Worm (Caenorhabditis elegans) whole organism, L2 larva: ENCODE measurements around the gene K08H2.7.
A peak's percentile ranks its signal among the peaks of the same experiment; 100 is the strongest.

Experiments
- C34F6.9 ChIP-seq: fragments of 150-350 bp; optimal IDR thresholded peaks from 2 replicates; lab custom pipeline; 2014; ENCODE audit warnings: missing biosample characterization, missing genetic modification characterization
- F13H6.1 ChIP-seq: sonication (generic microtip); optimal IDR thresholded peaks from 2 replicates; lab custom pipeline; 2016; ENCODE audit warnings: missing genetic modification characterization, missing compliant biosample characterization
- R02D3.7 ChIP-seq: fragments of 150-350 bp; optimal IDR thresholded peaks from 2 replicates; lab custom pipeline; 2014; ENCODE audit warnings: missing biosample characterization, missing genetic modification characterization
- Y55F3AM.14 ChIP-seq: fragments of 200-800 bp; sonication (Bioruptor generic); optimal IDR thresholded peaks from 2 replicates; lab custom pipeline; 2018; ENCODE audit warnings: mild to moderate bottlenecking, missing genetic modification characterization, missing compliant biosample characterization
- ZK546.5 ChIP-seq: sonication (generic microtip); optimal IDR thresholded peaks from 2 replicates; lab custom pipeline; 2017; ENCODE audit warnings: missing biosample characterization, missing genetic modification characterization
- aly-2 ChIP-seq: fragments of 150-350 bp; optimal IDR thresholded peaks from 2 replicates; lab custom pipeline; 2014; ENCODE audit warnings: missing biosample characterization, missing genetic modification characterization
- ama-1 ChIP-seq: fragments of 150-350 bp; optimal IDR thresholded peaks from 2 replicates; lab custom pipeline; 2018; ENCODE audit warnings: inconsistent platforms
- blmp-1 ChIP-seq: sonication (generic microtip); optimal IDR thresholded peaks from 2 replicates; lab custom pipeline; 2017; ENCODE audit warnings: missing genetic modification characterization, mild to moderate bottlenecking, missing compliant biosample characterization, antibody characterized with exemption, moderate library complexity; ENCODE audit not compliant: insufficient read depth
- ceh-16 ChIP-seq: fragments of 150-350 bp; optimal IDR thresholded peaks from 2 replicates; lab custom pipeline; 2014; ENCODE audit warnings: missing biosample characterization, missing genetic modification characterization
- ceh-82 ChIP-seq: fragments of 150-350 bp; optimal IDR thresholded peaks from 2 replicates; lab custom pipeline; 2014; ENCODE audit warnings: missing biosample characterization, missing genetic modification characterization
- crh-2 ChIP-seq: sonication (generic microtip); optimal IDR thresholded peaks from 2 replicates; lab custom pipeline; 2017; ENCODE audit warnings: missing biosample characterization, missing genetic modification characterization
- egl-27 ChIP-seq: sonication (generic microtip); optimal IDR thresholded peaks from 3 replicates; lab custom pipeline; 2017; ENCODE audit warnings: missing biosample characterization, missing genetic modification reagents, missing genetic modification characterization
- fos-1 ChIP-seq: fragments of 150-350 bp; optimal IDR thresholded peaks from 2 replicates; lab custom pipeline; 2014; ENCODE audit warnings: missing biosample characterization, missing genetic modification characterization
- gmeb-1 ChIP-seq: fragments of 150-350 bp; optimal IDR thresholded peaks from 2 replicates; lab custom pipeline; 2014; ENCODE audit warnings: missing biosample characterization, missing genetic modification characterization
- lin-11 ChIP-seq: fragments of 150-350 bp; sonication (generic microtip); optimal IDR thresholded peaks from 2 replicates; lab custom pipeline; 2014; ENCODE audit warnings: missing biosample characterization, missing genetic modification characterization, inconsistent platforms, mixed read lengths
- lin-39 ChIP-seq: fragments of 150-350 bp; optimal IDR thresholded peaks from 2 replicates; lab custom pipeline; 2014; ENCODE audit warnings: missing biosample characterization, missing genetic modification reagents, missing genetic modification characterization
- mbf-1 ChIP-seq: sonication (generic microtip); optimal IDR thresholded peaks from 2 replicates; lab custom pipeline; 2017; ENCODE audit warnings: missing biosample characterization, missing genetic modification characterization
- mdl-1 ChIP-seq, 2 experiments: fragments of 150-350 bp in 1 of 2; sonication (generic microtip) in 1 of 2; optimal IDR thresholded peaks; 2 replicates each; lab custom pipeline; 2017; ENCODE audit warnings: missing biosample characterization in 2 of 2, missing genetic modification characterization in 2 of 2
- nhr-10 ChIP-seq: sonication (generic microtip); optimal IDR thresholded peaks from 2 replicates; lab custom pipeline; 2017; ENCODE audit warnings: missing biosample characterization, missing genetic modification characterization
- nhr-12 ChIP-seq: fragments of 150-350 bp; optimal IDR thresholded peaks from 2 replicates; lab custom pipeline; 2014; ENCODE audit warnings: missing biosample characterization, missing genetic modification characterization
- nhr-129 ChIP-seq: fragments of 150-350 bp; optimal IDR thresholded peaks from 2 replicates; lab custom pipeline; 2014; ENCODE audit warnings: missing biosample characterization, missing genetic modification characterization
- nhr-21 ChIP-seq: fragments of 150-350 bp; optimal IDR thresholded peaks from 2 replicates; lab custom pipeline; 2014; ENCODE audit warnings: missing biosample characterization, missing genetic modification characterization
- nhr-237 ChIP-seq: fragments of 150-350 bp; optimal IDR thresholded peaks from 2 replicates; lab custom pipeline; 2014; ENCODE audit warnings: missing biosample characterization, missing genetic modification characterization
- nhr-25 ChIP-seq: fragments of 150-350 bp; sonication (generic microtip); optimal IDR thresholded peaks from 3 replicates; lab custom pipeline; 2014; ENCODE audit warnings: missing biosample characterization, missing genetic modification characterization
- peb-1 ChIP-seq: fragments of 150-350 bp; optimal IDR thresholded peaks from 2 replicates; lab custom pipeline; 2014; ENCODE audit warnings: missing biosample characterization, missing genetic modification characterization
- sem-4 ChIP-seq: fragments of 150-350 bp; optimal IDR thresholded peaks from 2 replicates; lab custom pipeline; 2014; ENCODE audit warnings: missing biosample characterization, missing genetic modification reagents, missing genetic modification characterization
- sma-3 ChIP-seq: sonication (generic microtip); optimal IDR thresholded peaks from 2 replicates; lab custom pipeline; 2016; ENCODE audit warnings: missing genetic modification reagents, missing genetic modification characterization, missing compliant biosample characterization
- sma-9 ChIP-seq, 2 experiments: fragments of 150-350 bp in 1 of 2; sonication (generic microtip) in 1 of 2; optimal IDR thresholded peaks; 2 replicates each; lab custom pipeline; 2014 to 2016; ENCODE audit warnings: missing genetic modification characterization in 2 of 2, mild to moderate bottlenecking in 1 of 2, missing biosample characterization in 1 of 2, missing compliant biosample characterization in 1 of 2, missing genetic modification reagents in 1 of 2, moderate library complexity in 1 of 2
- unc-62 ChIP-seq: fragments of 150-350 bp; optimal IDR thresholded peaks from 2 replicates; lab custom pipeline; 2014; ENCODE audit warnings: missing biosample characterization, missing genetic modification reagents, missing genetic modification characterization
- zag-1 ChIP-seq: fragments of 150-350 bp; optimal IDR thresholded peaks from 2 replicates; lab custom pipeline; 2014; ENCODE audit warnings: missing biosample characterization, missing genetic modification characterization
- ztf-4 ChIP-seq: fragments of 150-350 bp; optimal IDR thresholded peaks from 2 replicates; lab custom pipeline; 2014; ENCODE audit warnings: missing biosample characterization, missing genetic modification characterization

Gene K08H2.7

DNA sequence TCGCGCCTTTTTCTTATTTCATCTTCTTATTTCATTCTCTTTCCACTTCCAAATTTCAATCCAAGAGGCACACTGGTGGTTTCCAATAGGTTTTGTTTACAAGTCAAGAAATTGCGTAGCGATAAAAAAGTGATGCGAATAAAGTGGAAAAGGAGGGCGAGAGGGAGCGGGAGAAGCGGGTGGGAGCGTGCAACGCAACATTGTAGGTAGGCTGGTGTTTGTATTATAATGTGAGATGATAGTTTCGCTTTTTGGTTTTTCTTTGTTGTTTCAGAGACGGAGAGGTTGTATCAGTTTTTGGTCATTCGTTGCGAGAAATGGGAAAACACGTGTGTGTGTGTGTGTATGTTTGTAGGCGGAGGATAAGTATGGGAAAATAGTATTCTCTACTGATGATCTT is 1.9 kb upstream of the K08H2.7 start:
- TF ChIP-seq crh-2 (tag; lab: Kevin White, UChicago) (peak; percentile 71), nhr-25 (tag; lab: Kevin White, UChicago) (peak; percentile 79), mdl-1 (tag; optimal IDR thresholded peaks at IDR 0.05; lab: Kevin White, UChicago) (peak; percentile 40 to 69), nhr-129 (peak; percentile 66), blmp-1 (tag; lab: Kevin White, UChicago) (peak; percentile 70), ztf-4 (tag; lab: Kevin White, UChicago) (no peak), fos-1 (tag; lab: Kevin White, UChicago) (peak; percentile 54), gmeb-1 (tag; lab: Kevin White, UChicago) (peak; percentile 61), sma-3 (GFP tag; lab: Kevin White, UChicago) (peak; percentile 70), unc-62 (GFP tag; lab: Kevin White, UChicago) (no peak), sem-4 (tag; lab: Kevin White, UChicago) (peak; percentile 14), ama-1 (lab: Kevin White, UChicago) (no peak), lin-39 (tag; lab: Kevin White, UChicago) (no peak), mbf-1 (no peak), F13H6.1 (tag; lab: Kevin White, UChicago) (peak; percentile 76), R02D3.7 (tag; lab: Kevin White, UChicago) (no peak), ZK546.5 (no peak), ceh-82 (tag; lab: Kevin White, UChicago) (no peak), nhr-21 (tag; lab: Kevin White, UChicago) (peak; percentile 6), Y55F3AM.14 (GFP tag; lab: Kevin White, UChicago) (peak; percentile 36), aly-2 (no peak), sma-9 (GFP tag; optimal IDR thresholded peaks at IDR 0.05; lab: Kevin White, UChicago) (peak; percentile 85), sma-9 (tag; optimal IDR thresholded peaks at IDR 0.05; lab: Kevin White, UChicago) (no peak)

- TF ChIP-seq ama-1 (lab: Kevin White, UChicago), result no peak
- no peak for TF ChIP-seq nhr-10 (tag; lab: Kevin White, UChicago)
- no peak for TF ChIP-seq C34F6.9 (tag; lab: Kevin White, UChicago)
Measured at ce11 chrX:13249102-13249501, 865 bp upstream of the K08H2.7 start.

ce11 chrX:13247614-13248013 is 623 bp downstream of the K08H2.7 start:
- TF ChIP-seq gmeb-1 (tag; lab: Kevin White, UChicago) (peak; percentile 14), ceh-16 (tag; lab: Kevin White, UChicago) (no peak), egl-27 (no peak), nhr-12 (no peak), nhr-237 (tag; lab: Kevin White, UChicago) (no peak), peb-1 (no peak), fos-1 (tag; lab: Kevin White, UChicago) (peak; percentile 26), sma-9 (GFP tag; optimal IDR thresholded peaks at IDR 0.05; lab: Kevin White, UChicago) (peak; percentile 44), sma-9 (tag; optimal IDR thresholded peaks at IDR 0.05; lab: Kevin White, UChicago) (no peak), sma-3 (GFP tag; lab: Kevin White, UChicago) (no peak), sem-4 (tag; lab: Kevin White, UChicago) (no peak)
- TF ChIP-seq, all 48 proteins: peak for 3

ce11 chrX:13246668-13247358 is 1.4 kb downstream of the K08H2.7 start:
- TF ChIP-seq nhr-12 (no peak), nhr-21 (tag; lab: Kevin White, UChicago) (peak; percentile 48), nhr-25 (tag; lab: Kevin White, UChicago) (peak; percentile 59), sma-9 (GFP tag; optimal IDR thresholded peaks at IDR 0.05; lab: Kevin White, UChicago) (peak; percentile 48), sma-9 (tag; optimal IDR thresholded peaks at IDR 0.05; lab: Kevin White, UChicago) (no peak)

DNA sequence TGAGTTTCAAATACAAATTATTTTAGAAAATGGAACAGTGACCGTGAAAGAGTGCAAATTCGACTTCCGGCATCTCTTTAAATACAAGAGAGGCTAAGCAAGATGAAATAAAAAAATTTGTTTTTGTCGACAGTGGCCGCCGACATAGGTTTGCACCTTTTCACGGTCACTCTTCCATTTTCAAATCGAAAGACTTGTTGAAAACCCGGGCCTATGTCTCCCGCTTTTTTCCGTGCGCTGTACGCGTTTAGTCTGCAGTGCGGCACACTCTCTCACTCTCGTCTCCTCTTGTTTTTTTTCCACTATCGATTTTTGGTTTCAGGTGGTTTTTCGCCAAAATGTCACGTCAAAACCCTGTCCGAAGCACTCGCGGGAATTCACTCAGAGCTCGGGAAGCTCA is 3.1 kb downstream of the K08H2.7 start, which contains the start of gene hpl-1:
hpl-1 (plus strand) TSS at position 301 of the 400 bp plus-strand sequence.
- TF ChIP-seq lin-11, result peak; percentile 25
- no peak for TF ChIP-seq zag-1 (tag; lab: Kevin White, UChicago)
